Worm (Caenorhabditis elegans) whole organism, early embryonic: Measurements from ENCODE around the gene F37A4.3.

Experiments
- flt-1 ChIP-seq: fragments of 200-800 bp; sonication (Bioruptor generic); IDR thresholded peaks from 2 replicates; pipeline ENCODE4 v1.3.6; 2022; ENCODE audit warnings: missing genetic modification characterization, missing compliant biosample characterization
- hmg-4 ChIP-seq: fragments of 200-800 bp; sonication (Bioruptor generic); optimal IDR thresholded peaks from 2 replicates; lab custom pipeline; 2018; ENCODE audit warnings: mild to moderate bottlenecking, missing genetic modification characterization, missing compliant biosample characterization
- tbx-37 ChIP-seq: fragments of 200-800 bp; sonication (Bioruptor generic); conservative IDR thresholded peaks from 2 replicates; pipeline ENCODE4 v1.3.6; 2022; ENCODE audit warnings: missing genetic modification reagents, missing genetic modification characterization, missing compliant biosample characterization

DNA sequence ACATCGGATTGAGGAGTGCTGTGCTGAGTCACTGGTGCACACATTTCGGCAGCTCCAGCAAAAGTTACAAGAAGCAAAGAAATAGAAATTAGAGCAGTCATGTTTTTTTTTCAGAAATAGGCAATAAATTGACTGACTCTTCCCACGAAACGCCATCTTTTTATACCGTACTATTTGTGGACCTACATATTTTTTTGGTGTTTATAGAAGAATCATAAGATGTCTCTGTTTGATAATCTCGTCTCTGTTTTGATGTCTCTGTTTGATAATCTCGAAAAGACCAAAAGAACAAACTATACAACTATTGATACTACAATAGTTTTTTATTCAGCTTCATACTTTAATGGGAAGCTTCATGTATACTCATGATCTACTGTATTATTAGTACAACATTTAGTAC, 16.1 kb downstream of the F37A4.3 start, which contains the start of gene Y102E9.3:
- no peak for TF ChIP-seq hmg-4
- no peak for TF ChIP-seq flt-1
- TF ChIP-seq tbx-37 (GFP tag; lab: Robert Waterston, UW) = no peak
